Worm (Caenorhabditis elegans): ENCODE results near the gene T17A3.12.
"Not testable (repeated sequence)": the region's sequence is repeated elsewhere in the genome, so short reads cannot be mapped to it uniquely, and the experiment has no call there.

The T17A3.12 gene

DNA sequence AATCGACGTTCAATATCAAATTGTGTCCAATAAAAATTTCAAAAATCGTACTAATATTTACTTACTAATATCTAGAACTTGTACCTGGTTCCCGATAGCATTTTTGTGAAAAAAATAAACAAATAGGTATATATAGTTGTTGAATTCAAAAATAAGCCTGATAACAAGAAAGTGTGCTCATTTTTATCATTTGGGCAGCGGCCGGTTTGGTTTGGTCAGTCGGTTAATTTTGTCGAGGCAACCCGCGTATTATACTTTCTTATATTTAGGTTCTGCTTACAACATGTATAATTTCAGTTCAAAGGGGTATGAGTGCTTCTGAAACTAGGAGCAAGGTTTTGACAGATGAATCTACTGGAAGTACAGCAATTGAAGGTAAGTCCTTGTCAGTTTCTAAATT lies 14.3 kb downstream of the T17A3.12 start, which contains the start of the genes nhr-280 and C29F9.2:
nhr-280 (minus strand) TSS at position 101 of the 400 bp plus-strand sequence.
C29F9.2 (plus strand) TSS at position 298 of the 400 bp plus-strand sequence.
- TF ChIP-seq sma-9 (GFP tag; optimal IDR thresholded peaks at IDR 0.05) (no peak), sma-9 (tag; optimal IDR thresholded peaks at IDR 0.05) (no peak), nhr-237 (tag; optimal IDR thresholded peaks at IDR 0.05) (no peak), nhr-21 (tag; optimal IDR thresholded peaks at IDR 0.05) (no peak), mab-5 (tag; optimal IDR thresholded peaks at IDR 0.05) (no peak), ztf-11 (tag; optimal IDR thresholded peaks at IDR 0.05) (no peak), elt-1 (tag; optimal IDR thresholded peaks at IDR 0.05) (no peak), blmp-1 (tag; optimal IDR thresholded peaks at IDR 0.05; ENCODE audit: insufficient read depth) (no peak), lin-13 (GFP tag; optimal IDR thresholded peaks at IDR 0.05) (no peak), sma-3 (GFP tag; optimal IDR thresholded peaks at IDR 0.05) (no peak), nhr-10 (tag; optimal IDR thresholded peaks at IDR 0.05) (no peak), snpc-4 (tag; optimal IDR thresholded peaks at IDR 0.05) (no peak), ceh-82 (tag; optimal IDR thresholded peaks at IDR 0.05) (no peak), mbf-1 (tag; optimal IDR thresholded peaks at IDR 0.05) (no peak)

DNA sequence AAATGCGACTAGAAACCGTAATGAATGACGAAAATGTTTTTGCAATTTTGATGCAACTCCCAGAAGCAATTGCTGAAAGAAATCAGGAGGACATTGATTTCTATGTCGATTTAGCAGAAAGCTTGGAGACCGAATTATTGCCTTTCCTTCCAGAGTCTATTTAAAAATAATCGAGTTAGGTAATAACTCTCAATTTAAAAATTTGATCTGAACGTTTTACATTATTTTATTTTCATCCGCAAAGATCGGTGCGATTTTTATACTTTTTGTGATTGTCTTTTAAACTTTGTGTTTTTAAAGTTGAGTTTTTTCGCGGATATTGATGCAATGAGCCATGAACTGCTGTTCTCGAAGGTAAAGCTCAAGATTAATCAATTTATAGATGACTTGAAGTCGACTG lies 20.5 kb downstream of the T17A3.12 start, which contains the start of gene pals-23:
pals-23 (plus strand) TSS at position 301 of the 400 bp plus-strand sequence.
- TF ChIP-seq lin-39 (tag; optimal IDR thresholded peaks at IDR 0.05) (no peak), aly-2 (tag; optimal IDR thresholded peaks at IDR 0.05) (no peak), mab-5 (tag; optimal IDR thresholded peaks at IDR 0.05) (no peak), ZK546.5 (tag; optimal IDR thresholded peaks at IDR 0.05) (no peak), nhr-77 (tag; optimal IDR thresholded peaks at IDR 0.05) (no peak), F13H6.1 (tag; optimal IDR thresholded peaks at IDR 0.05) (no peak), sem-4 (tag; optimal IDR thresholded peaks at IDR 0.05) (no peak), blmp-1 (tag; optimal IDR thresholded peaks at IDR 0.05; ENCODE audit: insufficient read depth) (no peak), mbf-1 (tag; optimal IDR thresholded peaks at IDR 0.05) (no peak), nhr-12 (tag; optimal IDR thresholded peaks at IDR 0.05) (no peak)

DNA sequence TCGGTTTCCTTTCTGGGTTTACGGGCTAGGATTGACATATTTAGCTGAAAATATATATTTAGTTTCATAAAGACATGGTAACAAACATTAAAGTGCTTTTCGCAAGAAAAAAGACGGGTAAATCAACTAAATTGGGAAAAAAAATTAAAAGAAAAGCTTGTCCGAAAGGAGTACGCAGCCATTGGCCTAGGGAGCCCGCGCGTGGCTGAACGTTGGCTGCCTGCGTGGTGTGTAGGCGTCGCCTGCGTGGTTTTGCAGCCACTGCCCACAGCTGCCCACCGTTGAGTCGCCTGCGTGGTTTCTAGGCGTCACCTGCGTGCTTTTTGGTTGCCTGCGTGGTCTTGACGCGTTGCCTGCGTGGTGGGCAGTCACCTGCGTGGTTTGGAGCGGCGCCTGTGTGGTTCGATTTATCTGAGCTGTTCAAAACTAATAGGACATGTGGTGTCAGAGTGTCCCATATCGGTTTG lies 23.0 kb downstream of the T17A3.12 start, which contains the start of gene C29F9.12:
C29F9.12 (minus strand) TSS at position 51 of the 467 bp plus-strand sequence.
- not testable (repeated sequence) for TF ChIP-seq C34F6.9, mab-5, mbf-1 (tag; optimal IDR thresholded peaks at IDR 0.05)

DNA sequence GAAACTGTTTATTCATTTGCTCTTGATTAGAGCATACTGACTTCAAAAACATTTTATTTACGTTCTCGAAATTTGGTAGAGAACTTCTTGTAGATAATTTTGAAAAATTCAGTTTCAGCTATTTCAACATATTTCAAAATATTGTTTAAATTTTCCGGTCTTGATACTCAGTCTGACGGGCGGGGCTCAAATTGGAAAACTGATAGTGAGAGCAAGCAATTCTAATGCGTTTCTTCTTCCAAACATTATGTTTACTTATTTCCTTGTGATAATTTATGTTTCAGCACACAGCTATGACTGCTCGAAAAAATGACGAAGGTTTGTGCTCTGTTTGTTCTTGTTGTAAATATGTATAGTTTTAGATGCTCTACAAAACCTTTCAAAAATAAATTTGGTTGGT lies 24.8 kb downstream of the T17A3.12 start, which contains the start of gene pals-24:
pals-24 (plus strand) TSS at position 237 of the 400 bp plus-strand sequence.
- TF ChIP-seq nhr-6 (tag; optimal IDR thresholded peaks at IDR 0.05) (no peak), sem-4 (tag; optimal IDR thresholded peaks at IDR 0.05) (no peak), nhr-21 (tag; optimal IDR thresholded peaks at IDR 0.05) (no peak), ztf-11 (tag; optimal IDR thresholded peaks at IDR 0.05) (no peak), fos-1 (tag; optimal IDR thresholded peaks at IDR 0.05) (peak; percentile 84), F13H6.1 (tag; optimal IDR thresholded peaks at IDR 0.05) (peak; percentile 8), mdl-1 (tag; optimal IDR thresholded peaks at IDR 0.05) (no peak), sma-9 (GFP tag; optimal IDR thresholded peaks at IDR 0.05) (peak; percentile 8), sma-9 (tag; optimal IDR thresholded peaks at IDR 0.05) (no peak), peb-1 (tag; optimal IDR thresholded peaks at IDR 0.05) (no peak), elt-1 (tag; optimal IDR thresholded peaks at IDR 0.05) (no peak), unc-62 (GFP tag; optimal IDR thresholded peaks at IDR 0.05) (no peak), crh-2 (tag; optimal IDR thresholded peaks at IDR 0.05) (peak; percentile 16), mab-5 (tag; optimal IDR thresholded peaks at IDR 0.05) (no peak), snpc-4 (tag; optimal IDR thresholded peaks at IDR 0.05) (no peak), aly-2 (tag; optimal IDR thresholded peaks at IDR 0.05) (no peak), gmeb-1 (tag; optimal IDR thresholded peaks at IDR 0.05) (peak; percentile 26)

DNA sequence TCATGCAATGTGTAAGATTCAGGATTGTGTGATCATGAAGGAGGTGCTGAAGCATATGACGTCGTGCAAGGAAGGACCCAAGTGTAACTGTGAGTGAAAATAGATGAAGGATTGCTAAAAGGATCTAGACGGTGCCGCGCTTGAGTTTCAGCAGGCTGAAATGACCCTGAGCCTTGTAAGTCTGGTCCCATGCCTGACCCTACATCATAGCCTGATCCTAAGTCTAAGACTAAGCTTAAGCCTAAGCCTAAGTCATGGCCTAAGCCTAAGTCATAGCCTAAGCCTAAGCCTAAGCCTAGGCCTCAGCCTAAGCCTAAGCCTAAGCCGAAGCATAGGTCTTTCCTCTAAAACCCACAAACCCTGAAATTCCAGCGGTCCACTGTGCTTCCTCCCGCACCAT lies 27.1 kb downstream of the T17A3.12 start:
- TF ChIP-seq lsy-2 (tag; optimal IDR thresholded peaks at IDR 0.05) = no peak
- no peak for TF ChIP-seq ZK546.5 (tag; optimal IDR thresholded peaks at IDR 0.05)
- no peak for TF ChIP-seq nhr-25 (tag; optimal IDR thresholded peaks at IDR 0.05)
- no peak for TF ChIP-seq nhr-237 (tag; optimal IDR thresholded peaks at IDR 0.05)
- no peak for TF ChIP-seq zag-1 (tag; optimal IDR thresholded peaks at IDR 0.05)
- TF ChIP-seq fos-1 (tag; optimal IDR thresholded peaks at IDR 0.05) = no peak
- no peak for TF ChIP-seq ceh-82 (tag; optimal IDR thresholded peaks at IDR 0.05)
- no peak for TF ChIP-seq nhr-77 (tag; optimal IDR thresholded peaks at IDR 0.05)
- TF ChIP-seq mbf-1 (tag; optimal IDR thresholded peaks at IDR 0.05) = no peak
